Fruit fly (Drosophila melanogaster) Kc167 (cell line): Measurements from ENCODE around the gene CG33687.

Source experiments
- Myc ChIP-seq: fragments of >200 bp; optimal IDR thresholded peaks from 2 replicates; lab custom pipeline; 2017; ENCODE audit warnings: missing external identifiers
- Sin3A ChIP-seq: fragments of >200 bp; optimal IDR thresholded peaks from 2 replicates; lab custom pipeline; 2018; ENCODE audit warnings: missing external identifiers
- h ChIP-seq: fragments of >200 bp; optimal IDR thresholded peaks from 3 replicates; lab custom pipeline; 2018; ENCODE audit warnings: missing external identifiers
- insv ChIP-seq: fragments of >200 bp; optimal IDR thresholded peaks from 3 replicates; lab custom pipeline; 2018; ENCODE audit warnings: missing external identifiers
- psq ChIP-seq: fragments of >200 bp; optimal IDR thresholded peaks from 2 replicates; lab custom pipeline; 2017; ENCODE audit warnings: missing external identifiers
- ttk ChIP-seq: sonication (Bioruptor generic); optimal IDR thresholded peaks from 2 replicates; lab custom pipeline; 2017; ENCODE audit warnings: missing external identifiers

Gene CG33687

dm6 chr3L:16211156-16211935 lies 13.7 kb downstream of the CG33687 start:
- TF ChIP-seq Myc (lab: Kevin White, UChicago), result no peak
- TF ChIP-seq insv (lab: Kevin White, UChicago), result no peak
- no peak for TF ChIP-seq ttk
- no peak for TF ChIP-seq Sin3A
- TF ChIP-seq h (lab: Kevin White, UChicago), result no peak
- no peak for TF ChIP-seq psq (lab: Kevin White, UChicago)

dm6 chr3L:16211936-16212287 lies 14.2 kb downstream of the CG33687 start:
- TF ChIP-seq insv (lab: Kevin White, UChicago), result no peak
- no peak for TF ChIP-seq Sin3A
- TF ChIP-seq psq (lab: Kevin White, UChicago), result no peak
- TF ChIP-seq ttk, result no peak
- no peak for TF ChIP-seq h (lab: Kevin White, UChicago)
- TF ChIP-seq Myc (lab: Kevin White, UChicago), result no peak

dm6 chr3L:16213201-16213600 lies 15.5 kb downstream of the CG33687 start:
- no peak for TF ChIP-seq psq (lab: Kevin White, UChicago)
- no peak for TF ChIP-seq ttk

DNA sequence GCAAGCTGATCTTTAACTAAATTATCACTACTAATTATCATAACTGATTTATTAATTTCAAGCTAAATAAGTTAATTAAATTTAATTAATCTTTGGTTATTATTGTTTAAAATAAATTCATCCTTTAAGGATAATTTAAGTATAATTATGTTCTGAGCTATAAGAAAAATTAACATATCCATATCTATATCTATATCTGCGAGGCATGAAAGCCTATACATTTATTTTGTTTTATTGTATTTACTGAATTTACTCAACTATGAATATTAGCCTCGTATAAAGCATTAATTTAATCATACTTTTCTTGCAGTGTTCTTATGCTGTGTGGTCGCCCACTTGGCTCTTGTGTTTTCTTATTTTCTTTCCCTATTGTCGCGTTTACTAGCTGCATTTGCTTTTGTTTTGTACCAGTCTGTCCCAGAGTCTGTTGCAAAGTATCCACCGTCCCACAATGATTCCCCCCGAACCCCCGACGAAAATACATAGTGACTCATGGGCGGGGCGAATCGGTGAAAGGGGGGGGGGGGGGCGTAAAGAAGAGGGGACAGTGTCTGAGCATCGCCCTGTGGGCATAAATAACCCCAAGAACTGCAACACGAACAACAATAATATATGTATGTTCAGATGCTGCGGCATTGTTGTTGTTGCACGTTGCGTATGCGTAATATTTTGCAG lies 17.0 kb downstream of the CG33687 start:
- no peak for TF ChIP-seq h (lab: Kevin White, UChicago)
- no peak for TF ChIP-seq insv (lab: Kevin White, UChicago)
- no peak for TF ChIP-seq Sin3A
- TF ChIP-seq ttk, result no peak
- TF ChIP-seq psq (lab: Kevin White, UChicago), result no peak
- TF ChIP-seq Myc (lab: Kevin White, UChicago), result no peak

DNA sequence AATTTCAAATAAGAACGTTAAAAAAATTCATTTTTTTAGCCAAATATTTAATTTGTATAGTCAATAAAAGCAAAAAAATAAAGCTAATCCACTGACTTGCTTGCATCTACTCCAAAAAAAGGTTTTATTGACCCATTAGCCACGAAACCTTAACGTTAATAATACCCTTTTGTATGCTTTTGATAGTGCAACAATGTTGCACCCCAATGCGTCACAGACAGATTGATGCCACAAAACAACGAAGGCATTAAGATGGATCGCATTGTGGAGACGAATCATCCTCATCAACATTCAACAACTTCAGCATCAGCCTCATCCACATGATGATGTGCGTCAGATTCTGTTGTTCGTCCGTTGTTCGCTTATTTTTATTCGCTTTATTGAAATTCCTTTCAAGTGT lies 17.7 kb downstream of the CG33687 start:
- TF ChIP-seq h (lab: Kevin White, UChicago) (no peak), Myc (lab: Kevin White, UChicago) (no peak), insv (lab: Kevin White, UChicago) (no peak), ttk (no peak), psq (lab: Kevin White, UChicago) (no peak), Sin3A (no peak)

DNA sequence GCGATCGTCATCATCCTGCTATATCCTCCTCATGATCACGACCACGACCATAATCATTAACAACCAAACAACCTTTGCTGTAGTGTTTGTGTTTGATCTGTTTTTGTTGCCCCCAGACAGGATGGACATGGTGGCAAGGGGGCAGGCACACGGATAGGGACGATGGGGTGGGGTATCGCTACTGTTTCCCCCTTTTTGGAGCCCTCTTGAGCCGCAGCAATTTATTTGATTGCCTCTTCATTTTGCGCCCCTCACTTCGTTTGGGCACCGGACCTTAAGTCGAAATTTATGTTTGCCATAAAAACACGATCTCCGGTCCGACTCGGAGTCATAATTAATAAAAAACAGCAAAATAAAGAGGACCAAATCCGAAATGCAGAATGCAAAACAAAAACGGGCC lies 18.1 kb downstream of the CG33687 start:
- TF ChIP-seq psq (lab: Kevin White, UChicago), result no peak
- no peak for TF ChIP-seq insv (lab: Kevin White, UChicago)
- no peak for TF ChIP-seq h (lab: Kevin White, UChicago)
- no peak for TF ChIP-seq Myc (lab: Kevin White, UChicago)
- TF ChIP-seq Sin3A, result no peak
- TF ChIP-seq ttk, result no peak

- no peak for TF ChIP-seq insv (lab: Kevin White, UChicago)
- TF ChIP-seq ttk, result no peak
- TF ChIP-seq Myc (lab: Kevin White, UChicago), result no peak
- TF ChIP-seq Sin3A, result no peak
- no peak for TF ChIP-seq h (lab: Kevin White, UChicago)
- no peak for TF ChIP-seq psq (lab: Kevin White, UChicago)
These were observed 19.5 kb downstream of the CG33687 start, which contains the start of gene CG13073 for dm6 chr3L:16217203-16217602. Gene CG13073 (minus strand): TSS chr3L:16217303.

dm6 chr3L:16217935-16218334 lies 20.3 kb downstream of the CG33687 start:
- TF ChIP-seq psq (lab: Kevin White, UChicago) (no peak), ttk (no peak), h (lab: Kevin White, UChicago) (no peak), Sin3A (no peak), Myc (lab: Kevin White, UChicago) (no peak), insv (lab: Kevin White, UChicago) (no peak)

dm6 chr3L:16221278-16221677 lies 23.6 kb downstream of the CG33687 start:
- TF ChIP-seq psq (lab: Kevin White, UChicago), result no peak
- no peak for TF ChIP-seq Myc (lab: Kevin White, UChicago)
- TF ChIP-seq Sin3A, result no peak
- no peak for TF ChIP-seq h (lab: Kevin White, UChicago)
- TF ChIP-seq insv (lab: Kevin White, UChicago), result no peak
- TF ChIP-seq ttk, result no peak

dm6 chr3L:16221800-16222199 lies 24.1 kb downstream of the CG33687 start:
- TF ChIP-seq Myc (lab: Kevin White, UChicago) (no peak), psq (lab: Kevin White, UChicago) (no peak)

dm6 chr3L:16225175-16225574 lies 27.5 kb downstream of the CG33687 start:
- no peak for TF ChIP-seq Myc (lab: Kevin White, UChicago)
- no peak for TF ChIP-seq Sin3A
- no peak for TF ChIP-seq h (lab: Kevin White, UChicago)
- no peak for TF ChIP-seq psq (lab: Kevin White, UChicago)
- no peak for TF ChIP-seq insv (lab: Kevin White, UChicago)
- no peak for TF ChIP-seq ttk

- no peak for TF ChIP-seq ttk
- TF ChIP-seq Myc (lab: Kevin White, UChicago), result no peak
- TF ChIP-seq insv (lab: Kevin White, UChicago), result no peak
- TF ChIP-seq Sin3A, result no peak
- no peak for TF ChIP-seq h (lab: Kevin White, UChicago)
- TF ChIP-seq psq (lab: Kevin White, UChicago), result no peak
These were observed 31.1 kb downstream of the CG33687 start, which contains the start of gene Tmx3 for dm6 chr3L:16228659-16229205. Gene Tmx3 (plus strand): TSS chr3L:16229100.
